Fruit fly (Drosophila melanogaster): ENCODE data around the gene RpL3.

RpL3 gene

DNA sequence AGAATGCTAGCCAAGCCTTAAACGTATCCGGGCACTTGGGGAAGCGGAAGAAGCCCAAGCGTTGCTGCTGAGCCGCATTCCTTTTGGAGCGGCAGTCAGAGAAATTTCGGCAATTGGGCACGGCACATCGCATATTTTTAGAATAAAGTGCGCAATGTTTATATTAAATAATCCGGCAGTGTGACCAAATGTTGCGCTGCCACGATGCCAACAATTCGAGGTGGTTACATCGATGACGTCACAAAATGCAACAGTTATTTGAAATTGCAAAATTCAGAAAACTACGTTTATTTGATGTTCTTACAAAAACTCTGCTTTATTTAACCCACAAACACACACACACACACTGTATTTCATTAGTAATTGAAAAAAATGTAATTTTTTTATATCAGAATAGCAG is 1.8 kb upstream of the RpL3 start, which contains the start of gene CG6689 (continued):
- TF ChIP-seq CG4360 (GFP tag; IDR thresholded peaks at IDR 0.05) (no peak), mld (GFP tag; IDR thresholded peaks at IDR 0.05; ENCODE audit: partially characterized antibody) (no peak), Meics (GFP tag; optimal IDR thresholded peaks at IDR 0.05) (no peak), CG14014 (GFP tag; IDR thresholded peaks at IDR 0.05) (no peak), B-H1 (GFP tag; IDR thresholded peaks at IDR 0.05) (no peak), Rfx (GFP tag; IDR thresholded peaks at IDR 0.05) (0 out of 2 replicates have a peak, but pooled peaks have one; percentile 24), fru (optimal IDR thresholded peaks at IDR 0.05) (no peak), emc (GFP tag; optimal IDR thresholded peaks at IDR 0.05) (no peak), Asciz (GFP tag; optimal IDR thresholded peaks at IDR 0.05) (no peak), CG9932 (GFP tag; IDR thresholded peaks at IDR 0.05) (no peak), CG16779 (GFP tag; IDR thresholded peaks at IDR 0.05) (no peak), sd (tag; optimal IDR thresholded peaks at IDR 0.05) (peak; percentile 68), CG12236 (GFP tag; optimal IDR thresholded peaks at IDR 0.05) (no peak), nmo (GFP tag; optimal IDR thresholded peaks at IDR 0.05) (peak; percentile 19), CG10565 (GFP tag; optimal IDR thresholded peaks at IDR 0.05) (no peak), crol (GFP tag; IDR thresholded peaks at IDR 0.05) (no peak), Ets65A (GFP tag) (no peak), Myb (GFP tag; optimal IDR thresholded peaks at IDR 0.05) (peak; percentile 86), CG17385 (GFP tag; optimal IDR thresholded peaks at IDR 0.05) (no peak), CG10274 (GFP tag; optimal IDR thresholded peaks at IDR 0.05) (no peak), CG13775 (GFP tag; optimal IDR thresholded peaks at IDR 0.05) (peak; percentile 26), pan (optimal IDR thresholded peaks at IDR 0.05) (no peak), pan (GFP tag; optimal IDR thresholded peaks at IDR 0.05 in 1 of 2, IDR thresholded peaks at IDR 0.05 in 1 of 2) (no peak), gcm (GFP tag; optimal IDR thresholded peaks at IDR 0.05) (no peak), CG6791 (GFP tag; IDR thresholded peaks at IDR 0.05; ENCODE audit: partially characterized antibody) (no peak), tll (GFP tag; optimal IDR thresholded peaks at IDR 0.05) (no peak), fu2 (GFP tag; optimal IDR thresholded peaks at IDR 0.05) (no peak), CG18011 (GFP tag; optimal IDR thresholded peaks at IDR 0.05) (no peak), dmrt11E (tag; optimal IDR thresholded peaks at IDR 0.05) (no peak), shn (GFP tag; optimal IDR thresholded peaks at IDR 0.05) (no peak), ro (GFP tag; IDR thresholded peaks at IDR 0.05) (no peak), CG10543 (GFP tag; optimal IDR thresholded peaks at IDR 0.05) (no peak), Sry-β (GFP tag; optimal IDR thresholded peaks at IDR 0.05) (no peak), CG13287 (GFP tag; IDR thresholded peaks at IDR 0.05; ENCODE audit: partially characterized antibody) (peak; percentile 36; the same call in 1 of the 2 replicates), zen (tag; optimal IDR thresholded peaks at IDR 0.05) (no peak), Scr (GFP tag; IDR thresholded peaks at IDR 0.05; ENCODE audit: partially characterized antibody) (0 out of 2 replicates have a peak, but pooled peaks have one; percentile 20), CG7271 (tag; optimal IDR thresholded peaks at IDR 0.05) (no peak), wor (GFP tag; IDR thresholded peaks at IDR 0.05) (no peak), salm (tag; optimal IDR thresholded peaks at IDR 0.05) (no peak), CG8388 (GFP tag; optimal IDR thresholded peaks at IDR 0.05) (peak; percentile 24), Lpt (GFP tag; optimal IDR thresholded peaks at IDR 0.05) (no peak), CG17829 (tag; optimal IDR thresholded peaks at IDR 0.05) (no peak), BEAF-32 (GFP tag; optimal IDR thresholded peaks at IDR 0.05) (peak; percentile 31), H2.0 (GFP tag; IDR thresholded peaks at IDR 0.05) (no peak), pum (GFP tag; optimal IDR thresholded peaks at IDR 0.05) (no peak), MESR4 (GFP tag; optimal IDR thresholded peaks at IDR 0.05) (peak; percentile 87), CG16815 (GFP tag; optimal IDR thresholded peaks at IDR 0.05) (no peak), pb (GFP tag; optimal IDR thresholded peaks at IDR 0.05) (no peak), CG11247 (GFP tag; IDR thresholded peaks at IDR 0.05) (no peak), CG32772 (GFP tag; IDR thresholded peaks at IDR 0.05) (no peak), caup (GFP tag; optimal IDR thresholded peaks at IDR 0.05; ENCODE audit: severe bottlenecking) (no peak)
